Worm (Caenorhabditis elegans): ENCODE measurements around the gene nhr-80.

The nhr-80 gene

ce11 chrIII:41484-41883 lies 26.8 kb upstream of the nhr-80 start:
- TF ChIP-seq snpc-1.2 (GFP tag; IDR thresholded peaks at IDR 0.05) (no peak), ZK546.5 (tag; optimal IDR thresholded peaks at IDR 0.05) (no peak), nhr-42 (GFP tag; IDR thresholded peaks at IDR 0.05) (no peak), egl-43 (GFP tag; IDR thresholded peaks at IDR 0.05) (no peak), Y48G9A.11 (GFP tag; IDR thresholded peaks at IDR 0.05) (no peak), nhr-41 (GFP tag; IDR thresholded peaks at IDR 0.05) (no peak), lir-3 (tag; optimal IDR thresholded peaks at IDR 0.05) (no peak), daf-8 (GFP tag; IDR thresholded peaks at IDR 0.05) (0 out of 2 replicates have a peak, but pooled peaks have one; percentile 18), dve-1 (tag; optimal IDR thresholded peaks at IDR 0.05; ENCODE audit: insufficient read depth) (no peak), F37D6.2 (tag; optimal IDR thresholded peaks at IDR 0.05) (no peak), zip-2 (tag; optimal IDR thresholded peaks at IDR 0.05) (no peak), Y105C5A.15 (GFP tag; IDR thresholded peaks at IDR 0.05) (no peak), tra-1 (GFP tag; IDR thresholded peaks at IDR 0.05) (no peak), T26A8.4 (GFP tag; IDR thresholded peaks at IDR 0.05) (0 out of 2 replicates have a peak, but pooled peaks have one; percentile 28), unc-62 (GFP tag; optimal IDR thresholded peaks at IDR 0.05 in 1 of 2) (peak in 1 of 2 experiments; percentile 48), unc-62 (tag; optimal IDR thresholded peaks at IDR 0.05) (no peak), nhr-77 (tag; optimal IDR thresholded peaks at IDR 0.05) (no peak), dpl-1 (GFP tag; optimal IDR thresholded peaks at IDR 0.05) (no peak), set-16 (GFP tag; IDR thresholded peaks at IDR 0.05) (peak; percentile 97), mxl-3 (GFP tag; optimal IDR thresholded peaks at IDR 0.05) (no peak), lsy-2 (tag; optimal IDR thresholded peaks at IDR 0.05) (no peak), nhr-76 (tag; optimal IDR thresholded peaks at IDR 0.05) (no peak)

- TF ChIP-seq hmg-1.1 (GFP tag; IDR thresholded peaks at IDR 0.05) (no peak), lin-39 (tag; optimal IDR thresholded peaks at IDR 0.05) (no peak), nhr-28 (tag; optimal IDR thresholded peaks at IDR 0.05) (peak; percentile 33)
Measured at ce11 chrIII:40580-41113, 26.0 kb upstream of the nhr-80 start, which contains the start of gene col-88. Gene col-88, plus strand, starts transcription at chrIII:41063.

- TF ChIP-seq aha-1 (tag) (peak; percentile 53), dve-1 (tag; optimal IDR thresholded peaks at IDR 0.05; ENCODE audit: insufficient read depth) (no peak), ces-1 (GFP tag; optimal IDR thresholded peaks at IDR 0.05) (no peak), madf-9 (GFP tag; conservative IDR thresholded peaks at IDR 0.05) (no peak), F10B5.3 (tag; optimal IDR thresholded peaks at IDR 0.05) (no peak)
Measured at ce11 chrIII:39516-39915, 24.8 kb upstream of the nhr-80 start.

- TF ChIP-seq ceh-44 (GFP tag; IDR thresholded peaks at IDR 0.05) = no peak
Measured at ce11 chrIII:38117-38516, 23.4 kb upstream of the nhr-80 start, which contains the start of gene clp-10. Gene clp-10, minus strand, starts transcription at chrIII:38217.

- TF ChIP-seq T26A8.4 (GFP tag; IDR thresholded peaks at IDR 0.05) = no peak
- TF ChIP-seq aha-1 (tag) = peak; percentile 79
- no peak for TF ChIP-seq nhr-76 (tag; optimal IDR thresholded peaks at IDR 0.05)
- no peak for TF ChIP-seq lir-3 (tag; optimal IDR thresholded peaks at IDR 0.05)
- peak; percentile 71 for TF ChIP-seq set-16 (GFP tag; IDR thresholded peaks at IDR 0.05)
- TF ChIP-seq daf-12 (tag; optimal IDR thresholded peaks at IDR 0.05) = no peak
- TF ChIP-seq R02D3.7 (tag; optimal IDR thresholded peaks at IDR 0.05) = no peak
Measured at ce11 chrIII:33257-33656, 18.6 kb upstream of the nhr-80 start.

- TF ChIP-seq hif-1 (tag; optimal IDR thresholded peaks at IDR 0.05) (no peak), zfp-3 (GFP tag; conservative IDR thresholded peaks at IDR 0.05) (no peak), duxl-1 (tag; optimal IDR thresholded peaks at IDR 0.05; ENCODE audit: poor library complexity) (no peak), daf-8 (GFP tag; IDR thresholded peaks at IDR 0.05) (no peak), ceh-62 (tag; optimal IDR thresholded peaks at IDR 0.05) (no peak)
Measured at ce11 chrIII:31600-31999, 16.9 kb upstream of the nhr-80 start.

All from whole organism, L4 larva.